Fruit fly (Drosophila melanogaster) whole organism, larva: ENCODE measurements around the gene CG31601.

ENCODE experiments used
- noc ChIP-seq: fragments of 200-800 bp; sonication (Bioruptor generic); optimal IDR thresholded peaks from 3 replicates; lab custom pipeline; 2019; ENCODE audit warnings: missing biosample characterization, mild to moderate bottlenecking, missing genetic modification characterization, moderate library complexity

The CG31601 gene

dm6 chr2L:22043777-22044176 lies at the start of gene CG31601:
Gene CG31601 (minus strand): TSS chr2L:22043877.
- TF ChIP-seq noc: no peak

DNA sequence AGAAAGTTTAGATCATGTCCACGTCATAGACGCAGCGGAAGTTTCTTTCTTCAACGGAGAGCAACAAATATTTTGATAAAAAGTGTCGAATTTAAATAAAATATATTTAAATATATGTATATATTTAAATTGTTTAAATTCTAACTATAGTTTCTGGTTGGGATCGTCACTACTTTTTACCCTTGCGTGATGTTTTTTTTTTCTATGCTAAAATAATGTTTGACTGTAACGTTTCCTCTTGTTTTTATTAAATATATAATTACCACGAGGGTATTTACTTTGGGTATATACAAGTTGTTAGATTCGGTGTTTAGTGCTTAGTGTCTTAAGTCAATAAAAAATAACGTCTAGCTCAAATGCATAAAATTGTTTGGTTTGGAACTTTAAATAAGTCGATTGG lies 35.7 kb upstream of the CG31601 start, which contains the start of gene ttm3:
ttm3 (plus strand) TSS at position 301 of the 400 bp plus-strand sequence.
- no peak for TF ChIP-seq noc

dm6 chr2L:22070844-22071243 lies 27.2 kb upstream of the CG31601 start, which contains the start of gene tplus3a:
Gene tplus3a (plus strand): TSS chr2L:22071144.
- no peak for TF ChIP-seq noc

DNA sequence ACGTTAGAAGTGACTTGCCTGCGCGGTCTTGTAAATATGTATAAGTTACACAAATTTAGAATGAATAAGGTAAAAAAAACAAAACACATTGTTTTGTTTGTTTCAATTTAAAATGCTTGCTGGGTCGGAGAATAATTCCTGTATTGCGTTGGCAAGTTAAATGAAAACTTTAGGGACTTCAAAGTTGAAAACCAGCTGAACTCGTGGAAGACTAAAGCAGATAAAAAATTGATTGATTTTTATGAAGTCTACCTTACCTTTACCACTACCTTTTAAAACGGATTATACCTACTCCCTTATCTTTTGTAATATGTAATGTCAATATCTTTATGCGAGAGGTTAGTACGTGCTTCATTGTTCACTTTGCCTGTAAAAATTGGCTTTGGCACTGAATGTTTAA lies 21.6 kb upstream of the CG31601 start, which contains the start of gene CG42597:
CG42597 (minus strand) TSS at position 101 of the 400 bp plus-strand sequence.
- TF ChIP-seq noc: no peak

DNA sequence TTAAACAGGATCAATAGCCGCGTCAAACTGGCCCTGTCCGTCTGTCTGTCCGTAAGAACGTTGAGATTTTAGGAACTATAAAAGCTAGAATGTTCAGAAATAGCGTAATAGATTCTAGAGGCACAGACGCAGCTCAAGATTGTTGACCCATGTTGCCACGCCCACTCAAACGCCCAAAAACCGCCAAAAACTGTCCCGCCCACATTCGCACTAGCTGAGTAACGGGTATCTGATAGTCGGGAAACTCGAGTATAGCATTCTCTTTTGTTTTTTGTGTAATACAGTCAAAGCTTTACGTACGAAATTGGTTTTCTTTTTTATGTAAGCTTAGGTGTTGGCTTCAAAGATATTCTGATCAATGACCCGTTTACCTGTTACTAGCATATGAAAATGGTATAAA lies 16.2 kb upstream of the CG31601 start:
- no peak for TF ChIP-seq noc

DNA sequence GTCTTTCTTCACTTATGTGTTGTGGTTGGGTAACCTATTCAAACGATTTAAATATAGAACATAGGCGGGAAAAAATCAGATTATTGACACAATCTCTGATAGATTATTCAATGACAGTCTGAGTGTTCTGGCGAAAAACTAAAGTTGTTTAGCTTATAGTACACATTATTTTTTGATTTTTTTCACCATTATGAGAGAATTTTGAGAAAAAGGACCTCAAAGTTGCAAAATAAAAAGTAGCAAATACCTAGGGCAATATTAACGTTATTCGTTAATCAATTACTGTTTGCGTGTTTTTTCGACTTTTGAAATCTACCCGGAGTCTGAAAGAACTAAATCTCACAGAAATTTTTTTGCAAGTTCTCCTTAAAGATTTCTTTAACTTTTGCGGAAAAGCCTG lies 10.5 kb upstream of the CG31601 start, which contains the start of gene CG34173:
CG34173 (minus strand) TSS at position 101 of the 400 bp plus-strand sequence.
- no peak for TF ChIP-seq noc

- no peak for TF ChIP-seq noc
These were observed 6.1 kb downstream of the CG31601 start, which contains the start of gene Grl40a for dm6 chr2L:22037560-22037959. Gene Grl40a (plus strand): TSS chr2L:22037860.

- TF ChIP-seq noc: no peak
These were observed 6.8 kb downstream of the CG31601 start for dm6 chr2L:22036877-22037276.

DNA sequence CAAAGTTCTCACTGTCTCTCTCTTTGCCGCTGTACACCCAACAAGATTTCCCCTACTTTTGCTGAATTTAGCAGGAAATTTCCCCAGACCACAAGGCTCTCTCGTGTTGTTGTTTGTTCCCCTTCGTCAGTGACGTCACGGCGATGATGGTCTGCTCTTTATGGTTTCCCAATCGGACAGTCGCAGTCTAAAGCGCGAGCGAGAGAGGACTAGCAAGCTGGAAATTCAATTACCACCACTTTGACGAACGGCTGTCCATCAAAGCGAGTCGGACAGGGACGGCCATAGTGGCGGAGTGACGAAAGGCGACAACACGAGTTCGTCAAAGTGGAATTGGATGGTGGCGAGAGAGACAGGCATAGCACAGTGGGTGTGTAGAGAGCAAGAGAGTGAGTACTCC lies 19.3 kb downstream of the CG31601 start:
- no peak for TF ChIP-seq noc

dm6 chr2L:22018861-22019270 lies 24.8 kb downstream of the CG31601 start, which contains the start of gene tio:
Gene tio (plus strand): TSS chr2L:22019208.
- no peak for TF ChIP-seq noc

DNA sequence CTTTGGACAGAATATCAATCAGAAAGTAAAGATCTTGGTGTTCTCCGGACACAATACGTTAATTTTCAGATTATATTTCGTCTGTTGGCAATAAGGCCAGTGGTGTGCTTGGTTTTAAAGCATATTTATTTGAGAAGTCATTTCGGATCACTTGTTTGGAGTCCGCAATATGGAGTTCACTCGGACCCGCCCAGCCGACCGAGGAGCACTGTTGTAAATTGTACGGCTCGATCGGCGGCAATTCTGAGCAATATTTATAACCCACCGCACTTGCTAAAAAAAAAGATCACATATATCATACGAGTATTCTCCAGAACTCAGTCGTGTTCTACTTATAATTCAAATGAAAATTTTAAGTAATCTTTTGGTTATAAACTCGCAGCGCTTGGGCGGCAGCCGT lies 28.8 kb downstream of the CG31601 start, which contains the start of gene CG31693:
CG31693 (plus strand) TSS at position 301 of the 400 bp plus-strand sequence.
- no peak for TF ChIP-seq noc

DNA sequence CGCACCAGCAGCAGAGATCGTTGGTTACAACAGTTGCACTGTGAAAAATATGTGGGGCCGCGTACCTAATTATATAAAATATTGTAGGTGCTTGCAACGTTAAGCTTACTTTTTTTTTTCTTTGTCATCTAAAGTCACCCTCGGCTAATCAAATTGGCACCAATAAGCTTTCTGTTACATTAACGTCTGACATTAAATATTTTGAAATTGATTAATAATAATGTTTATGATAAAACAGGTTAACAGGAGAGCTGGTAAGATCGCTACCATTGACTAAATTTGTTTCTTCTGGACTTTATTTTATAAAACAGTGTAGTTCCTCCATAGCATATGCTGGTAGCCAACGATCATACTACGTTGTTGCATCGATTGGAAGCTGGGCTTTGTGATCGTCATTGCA lies 50.3 kb downstream of the CG31601 start:
- no peak for TF ChIP-seq noc

dm6 chr2L:21992833-21993232 lies 50.8 kb downstream of the CG31601 start, which contains the start of gene CG2528:
Gene CG2528 (minus strand): TSS chr2L:21992933.
- TF ChIP-seq noc: no peak
